Fruit fly (Drosophila melanogaster): ENCODE measurements around the gene Remo.
A peak's percentile ranks its signal among the peaks of the same experiment; 100 is the strongest.

Gene Remo

dm6 chrX:13329572-13330046 is 41.8 kb downstream of the Remo start, which contains the start of gene Prx2 (continued):
- TF ChIP-seq CG30431 (GFP tag; optimal IDR thresholded peaks at IDR 0.05) (no peak), Med (GFP tag) (peak; percentile 72), CTCF (GFP tag; optimal IDR thresholded peaks at IDR 0.05) (peak; percentile 93), CG7271 (tag; optimal IDR thresholded peaks at IDR 0.05) (no peak), HLH4C (GFP tag; IDR thresholded peaks at IDR 0.05; ENCODE audit: partially characterized antibody) (peak; percentile 74), CG33213 (GFP tag; optimal IDR thresholded peaks at IDR 0.05) (peak; percentile 22), sqz (GFP tag; optimal IDR thresholded peaks at IDR 0.05) (no peak), BtbVII (GFP tag; optimal IDR thresholded peaks at IDR 0.05) (peak; percentile 12), CG11247 (GFP tag; IDR thresholded peaks at IDR 0.05) (no peak), stc (GFP tag; IDR thresholded peaks at IDR 0.05) (no peak), esg (GFP tag; conservative IDR thresholded peaks at IDR 0.05) (no peak), CG10654 (GFP tag; optimal IDR thresholded peaks at IDR 0.05) (no peak), CG7839 (tag; optimal IDR thresholded peaks at IDR 0.05) (peak; percentile 3), CG9215 (GFP tag; IDR thresholded peaks at IDR 0.05) (0 out of 2 replicates have a peak, but pooled peaks have one; percentile 7), ham (GFP tag; IDR thresholded peaks at IDR 0.05) (no peak), CG3995 (GFP tag; optimal IDR thresholded peaks at IDR 0.05) (no peak), CG34376 (GFP tag; optimal IDR thresholded peaks at IDR 0.05) (peak; percentile 58), CG15601 (tag; optimal IDR thresholded peaks at IDR 0.05) (no peak), chinmo (GFP tag; IDR thresholded peaks at IDR 0.05; ENCODE audit: partially characterized antibody) (peak; percentile 85; the same call in 2 of the 4 replicates), Ets97D (GFP tag; optimal IDR thresholded peaks at IDR 0.05) (peak; percentile 72), Atf6 (GFP tag; IDR thresholded peaks at IDR 0.05) (no peak), CG11456 (GFP tag; IDR thresholded peaks at IDR 0.05) (peak; percentile 69; the same call in 2 of the 3 replicates), Atf-2 (GFP tag; optimal IDR thresholded peaks at IDR 0.05) (no peak), CG12155 (GFP tag; optimal IDR thresholded peaks at IDR 0.05) (peak; percentile 25), CG18599 (GFP tag; optimal IDR thresholded peaks at IDR 0.05) (peak; percentile 55), oc (tag; optimal IDR thresholded peaks at IDR 0.05) (no peak), zen (tag; optimal IDR thresholded peaks at IDR 0.05) (no peak), CG12299 (tag; optimal IDR thresholded peaks at IDR 0.05) (no peak), CG10565 (GFP tag; optimal IDR thresholded peaks at IDR 0.05) (no peak), Sox100B (GFP tag; optimal IDR thresholded peaks at IDR 0.05) (no peak), CG11504 (tag; optimal IDR thresholded peaks at IDR 0.05) (peak; percentile 48), kay (GFP tag; optimal IDR thresholded peaks at IDR 0.05) (no peak), CG12744 (GFP tag; optimal IDR thresholded peaks at IDR 0.05) (no peak), CG18619 (GFP tag; optimal IDR thresholded peaks at IDR 0.05) (no peak), gfzf (GFP tag; optimal IDR thresholded peaks at IDR 0.05) (peak; percentile 57), tna (GFP tag; IDR thresholded peaks at IDR 0.05; ENCODE audit: partially characterized antibody) (peak; percentile 62), CG18476 (GFP tag; optimal IDR thresholded peaks at IDR 0.05) (no peak), az2 (GFP tag; optimal IDR thresholded peaks at IDR 0.05) (no peak), onecut (GFP tag; IDR thresholded peaks at IDR 0.05) (0 out of 2 replicates have a peak, but pooled peaks have one; percentile 20), slp2 (GFP tag; optimal IDR thresholded peaks at IDR 0.05) (no peak), tin (GFP tag; optimal IDR thresholded peaks at IDR 0.05) (no peak), Blimp-1 (GFP tag; optimal IDR thresholded peaks at IDR 0.05) (no peak), CG1832 (GFP tag; optimal IDR thresholded peaks at IDR 0.05) (no peak), BEAF-32 (GFP tag; optimal IDR thresholded peaks at IDR 0.05) (peak; percentile 80), tx (GFP tag; optimal IDR thresholded peaks at IDR 0.05) (no peak), pnt (GFP tag; optimal IDR thresholded peaks at IDR 0.05) (no peak), sisA (GFP tag; IDR thresholded peaks at IDR 0.05) (no peak), CG8359 (GFP tag; optimal IDR thresholded peaks at IDR 0.05; ENCODE audit: borderline replicate concordance) (no peak), Aef1 (GFP tag; IDR thresholded peaks at IDR 0.05) (no peak), mirr (GFP tag; optimal IDR thresholded peaks at IDR 0.05) (peak; percentile 49)
